Worm (Caenorhabditis elegans) whole organism, L4/young adult: ENCODE data around the gene lips-17.

Experiments used
- W03F9.2 ChIP-seq: fragments of 150-350 bp; optimal IDR thresholded peaks from 2 replicates; lab custom pipeline; 2014; ENCODE audit warnings: missing biosample characterization, missing genetic modification characterization
- dao-5 ChIP-seq: sonication (generic microtip); optimal IDR thresholded peaks from 2 replicates; lab custom pipeline; 2016; ENCODE audit warnings: missing genotype, missing genetic modification characterization, moderate library complexity, missing compliant biosample characterization

ce11 chrII:7588295-7588694, 19.8 kb upstream of the lips-17 start:
- TF ChIP-seq W03F9.2 (no peak), dao-5 (tag; lab: Kevin White, UChicago) (no peak)
